Worm (Caenorhabditis elegans) whole organism, L1 larva: ENCODE results near the gene R02F11.2.
A peak's percentile ranks its signal among the peaks of the same experiment; 100 is the strongest.

ENCODE experiments used
- efl-1 ChIP-seq, 4 experiments: fragments of 150-350 bp; optimal IDR thresholded peaks in 3 of 4; peaks in 1 of 4; 1 replicate in 1 of 4; 2 replicates in 3 of 4; lab custom pipeline; 2014; ENCODE audit warnings: missing biosample characterization in 2 of 4, missing genetic modification characterization in 2 of 4, missing genetic modification reagents in 2 of 4
- elt-3 ChIP-seq, 6 experiments: fragments of 150-350 bp in 1 of 6; sonication (generic microtip); optimal IDR thresholded peaks; 2 replicates each; lab custom pipeline; 2017 to 2018; ENCODE audit warnings: missing biosample characterization in 6 of 6, missing genetic modification characterization in 6 of 6, inconsistent platforms in 1 of 6

The R02F11.2 gene

DNA sequence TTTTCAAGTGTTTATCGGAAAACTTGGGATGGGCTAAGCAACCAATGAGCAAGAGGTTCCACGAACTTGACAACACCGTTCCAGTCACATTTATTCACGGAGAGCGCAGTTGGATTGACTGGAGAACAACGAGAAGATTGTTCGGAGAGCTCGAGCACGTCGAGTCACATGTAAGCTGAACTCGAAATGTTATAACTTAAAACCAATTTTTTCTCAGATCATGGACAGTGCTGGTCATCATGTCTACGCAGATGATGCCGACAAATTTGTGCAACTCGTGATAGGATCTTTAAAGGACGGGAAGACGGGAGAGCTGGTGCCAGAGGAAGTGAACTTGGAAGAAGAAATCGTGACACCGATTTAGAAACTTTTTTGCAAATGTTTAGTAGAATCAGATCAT, 52.1 kb downstream of the R02F11.2 start:
- TF ChIP-seq elt-3 (tag; optimal IDR thresholded peaks at IDR 0.05; lab: Kevin White, UChicago) (no peak), efl-1 (optimal IDR thresholded peaks at IDR 0.05; lab: Kevin White, UChicago) (no peak), efl-1 (GFP tag; optimal IDR thresholded peaks at IDR 0.05 in 1 of 2; lab: Kevin White, UChicago) (peak in 1 of 2 experiments; percentile 32)
